Fruit fly (Drosophila melanogaster): ENCODE data around the gene Rpn7.

DNA sequence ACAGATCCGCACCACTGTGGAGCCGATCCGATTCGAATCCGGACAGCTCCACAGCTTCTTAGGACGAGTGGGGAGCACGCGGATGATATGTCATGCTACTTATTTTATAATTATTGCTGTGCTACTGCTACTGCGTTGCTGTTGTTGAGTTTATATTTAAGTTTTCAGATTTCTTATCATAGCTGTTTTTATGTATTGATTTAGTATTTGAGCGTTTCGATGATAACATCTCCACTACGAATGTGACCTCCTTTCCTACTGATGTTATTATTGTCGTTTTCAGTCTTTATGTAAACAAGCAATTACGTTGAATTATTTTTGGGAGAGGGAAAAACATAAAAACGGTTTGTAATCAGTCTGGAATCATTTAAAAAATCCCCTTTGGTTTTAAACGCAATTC, 5.8 kb downstream of the Rpn7 start:
- TF ChIP-seq Dfd (GFP tag; optimal IDR thresholded peaks at IDR 0.05) (no peak), CG32264 (GFP tag; optimal IDR thresholded peaks at IDR 0.05) (no peak), lola (GFP tag; optimal IDR thresholded peaks at IDR 0.05) (no peak), OdsH (GFP tag; optimal IDR thresholded peaks at IDR 0.05) (no peak), Myc (optimal IDR thresholded peaks at IDR 0.05) (no peak)

All from whole organism, wandering third instar larva.